Fruit fly (Drosophila melanogaster) whole organism, prepupa: Measurements from ENCODE around the gene CG17931.

Experiments used
- Blimp-1 ChIP-seq: fragments of 200-800 bp; sonication (Bioruptor generic); optimal IDR thresholded peaks from 3 replicates; lab custom pipeline; 2017; ENCODE audit warnings: missing biosample characterization, missing genetic modification characterization, mild to moderate bottlenecking, moderate library complexity, missing genetic modification reagents
- CG10631 ChIP-seq: fragments of 200-800 bp; sonication (Bioruptor generic); optimal IDR thresholded peaks from 2 replicates; lab custom pipeline; 2016; ENCODE audit warnings: missing biosample characterization, missing genetic modification characterization
- CG10669 ChIP-seq: fragments of 200-800 bp; sonication (Bioruptor generic); optimal IDR thresholded peaks from 3 replicates; lab custom pipeline; 2018; ENCODE audit warnings: missing biosample characterization, mild to moderate bottlenecking, missing genetic modification characterization, moderate library complexity
- CG11294 ChIP-seq: fragments of 200-800 bp; sonication (Bioruptor generic); IDR thresholded peaks from 2 replicates; pipeline ENCODE4 v1.3.6; 2022; ENCODE audit warnings: missing biosample characterization, missing genetic modification characterization
- CG11762 ChIP-seq: fragments of 200-800 bp; sonication (Bioruptor generic); optimal IDR thresholded peaks from 3 replicates; lab custom pipeline; 2016; ENCODE audit warnings: missing biosample characterization, missing genetic modification characterization; ENCODE audit not compliant: insufficient read depth
- CG11902 ChIP-seq: fragments of 200-800 bp; sonication (Bioruptor generic); optimal IDR thresholded peaks from 3 replicates; lab custom pipeline; 2016; ENCODE audit warnings: missing biosample characterization, missing genetic modification characterization
- CG15336 ChIP-seq: fragments of 200-800 bp; sonication (Bioruptor generic); IDR thresholded peaks from 2 replicates; pipeline ENCODE4 v1.3.6; 2022; ENCODE audit warnings: missing biosample characterization, missing genetic modification characterization
- CG1621 ChIP-seq: fragments of 200-800 bp; sonication (Bioruptor generic); optimal IDR thresholded peaks from 3 replicates; lab custom pipeline; 2018; ENCODE audit warnings: missing biosample characterization, mild to moderate bottlenecking, missing genetic modification characterization
- CG16779 ChIP-seq: fragments of 200-800 bp; sonication (Bioruptor generic); optimal IDR thresholded peaks from 3 replicates; lab custom pipeline; 2017; ENCODE audit warnings: missing biosample characterization, mild to moderate bottlenecking, missing genetic modification characterization
- CG3032 ChIP-seq: fragments of 200-800 bp; optimal IDR thresholded peaks from 2 replicates; lab custom pipeline; 2019; ENCODE audit warnings: missing biosample characterization, mild to moderate bottlenecking, missing genetic modification characterization, moderate library complexity
- CG31627 ChIP-seq: fragments of 200-800 bp; sonication (Bioruptor generic); optimal IDR thresholded peaks from 3 replicates; lab custom pipeline; 2016; ENCODE audit warnings: missing biosample characterization, missing genetic modification characterization
- CG3919 ChIP-seq: fragments of 200-800 bp; sonication (Bioruptor generic); optimal IDR thresholded peaks from 3 replicates; lab custom pipeline; 2016; ENCODE audit warnings: missing biosample characterization, missing genetic modification characterization
- CG4318 ChIP-seq: fragments of 200-800 bp; sonication (Bioruptor generic); optimal IDR thresholded peaks from 3 replicates; lab custom pipeline; 2017; ENCODE audit warnings: missing biosample characterization, mild to moderate bottlenecking, missing genetic modification characterization
- CG6163 ChIP-seq: fragments of 200-800 bp; sonication (Bioruptor generic); IDR thresholded peaks from 3 replicates; pipeline ENCODE4 v1.3.6; 2022; ENCODE audit warnings: missing biosample characterization, missing genetic modification characterization
- CG6276 ChIP-seq: fragments of 200-800 bp; sonication (Bioruptor generic); optimal IDR thresholded peaks from 2 replicates; lab custom pipeline; 2017; ENCODE audit warnings: missing biosample characterization, mild to moderate bottlenecking, missing genetic modification characterization
- CG6792 ChIP-seq: fragments of 200-800 bp; sonication (Bioruptor generic); optimal IDR thresholded peaks from 3 replicates; lab custom pipeline; 2016; ENCODE audit warnings: missing biosample characterization, missing genetic modification characterization
- CG6854 ChIP-seq: fragments of 200-800 bp; sonication (Bioruptor generic); optimal IDR thresholded peaks from 2 replicates; lab custom pipeline; 2017; ENCODE audit warnings: missing biosample characterization, mild to moderate bottlenecking, missing genetic modification characterization
- CG7368 ChIP-seq: fragments of 200-800 bp; sonication (Bioruptor generic); optimal IDR thresholded peaks from 3 replicates; lab custom pipeline; 2016; ENCODE audit warnings: missing biosample characterization, missing genetic modification characterization
- CG8119 ChIP-seq: fragments of 200-800 bp; sonication (Bioruptor generic); IDR thresholded peaks from 3 replicates; pipeline ENCODE4 v1.3.6; 2022; ENCODE audit warnings: missing biosample characterization, missing genetic modification characterization
- CG9139 ChIP-seq: fragments of 200-800 bp; sonication (Bioruptor generic); optimal IDR thresholded peaks from 3 replicates; lab custom pipeline; 2017; ENCODE audit warnings: missing biosample characterization, mild to moderate bottlenecking, missing genetic modification characterization
- Eip78C ChIP-seq: fragments of 200-800 bp; sonication (Bioruptor generic); peaks from one replicate; lab custom pipeline; 2016; ENCODE audit warnings: missing biosample characterization, missing genetic modification characterization
- Eip93F ChIP-seq: fragments of 200-800 bp; sonication (Bioruptor generic); optimal IDR thresholded peaks from 2 replicates; lab custom pipeline; 2016; ENCODE audit warnings: missing biosample characterization, mild to moderate bottlenecking, missing genetic modification characterization
- Ets21C ChIP-seq: fragments of 200-800 bp; sonication (Bioruptor generic); optimal IDR thresholded peaks from 3 replicates; lab custom pipeline; 2016; ENCODE audit warnings: missing biosample characterization, missing genetic modification characterization
- Ets96B ChIP-seq: fragments of 200-800 bp; optimal IDR thresholded peaks from 2 replicates; lab custom pipeline; 2019; ENCODE audit warnings: missing biosample characterization, mild to moderate bottlenecking, missing genetic modification characterization, moderate library complexity
- Gug ChIP-seq: fragments of 200-800 bp; sonication (Bioruptor generic); IDR thresholded peaks from 2 replicates; pipeline ENCODE4 v1.3.6; 2022; ENCODE audit warnings: missing biosample characterization, missing genetic modification characterization
- Hr38 ChIP-seq: sonication (Bioruptor generic); optimal IDR thresholded peaks from 2 replicates; lab custom pipeline; 2016; ENCODE audit warnings: missing biosample characterization, missing genetic modification characterization
- Hr39 ChIP-seq: fragments of 200-800 bp; sonication (Bioruptor generic); optimal IDR thresholded peaks from 2 replicates; lab custom pipeline; 2016; ENCODE audit warnings: missing biosample characterization, missing genetic modification characterization
- Hr4 ChIP-seq: fragments of 200-800 bp; sonication (Bioruptor generic); optimal IDR thresholded peaks from 3 replicates; lab custom pipeline; 2016; ENCODE audit warnings: missing biosample characterization, missing genetic modification characterization
- Met ChIP-seq: fragments of 200-800 bp; sonication (Bioruptor generic); optimal IDR thresholded peaks from 3 replicates; lab custom pipeline; 2016; ENCODE audit warnings: missing biosample characterization, missing genetic modification characterization
- Smox ChIP-seq: fragments of 200-800 bp; sonication (Bioruptor generic); optimal IDR thresholded peaks from 3 replicates; lab custom pipeline; 2016; ENCODE audit warnings: missing biosample characterization, missing genetic modification characterization
- Sox102F ChIP-seq: fragments of 200-800 bp; sonication (Bioruptor generic); optimal IDR thresholded peaks from 2 replicates; lab custom pipeline; 2016; ENCODE audit warnings: missing biosample characterization, mild to moderate bottlenecking, missing genetic modification characterization
- Sox14 ChIP-seq: fragments of 200-800 bp; sonication (Bioruptor generic); optimal IDR thresholded peaks from 3 replicates; lab custom pipeline; 2016; ENCODE audit warnings: missing biosample characterization, missing genetic modification characterization
- Sox15 ChIP-seq: fragments of 200-800 bp; sonication (Bioruptor generic); optimal IDR thresholded peaks from 3 replicates; lab custom pipeline; 2016; ENCODE audit warnings: missing biosample characterization, missing genetic modification characterization
- achi ChIP-seq: fragments of 200-800 bp; sonication (Bioruptor generic); optimal IDR thresholded peaks from 3 replicates; lab custom pipeline; 2016; ENCODE audit warnings: missing biosample characterization, missing genetic modification characterization
- acj6 ChIP-seq: fragments of 200-800 bp; sonication (Bioruptor generic); optimal IDR thresholded peaks from 3 replicates; lab custom pipeline; 2016; ENCODE audit warnings: missing biosample characterization, missing genetic modification characterization
- dsx ChIP-seq: fragments of 200-800 bp; optimal IDR thresholded peaks from 3 replicates; lab custom pipeline; 2019; ENCODE audit warnings: missing biosample characterization, mild to moderate bottlenecking, missing genetic modification characterization, moderate library complexity; ENCODE audit not compliant: poor library complexity, severe bottlenecking
- eg ChIP-seq: fragments of 200-800 bp; sonication (Bioruptor generic); IDR thresholded peaks from 3 replicates; pipeline ENCODE4 v1.3.6; 2022; ENCODE audit warnings: missing biosample characterization, missing genetic modification characterization
- esn ChIP-seq: fragments of 200-800 bp; sonication (Bioruptor generic); optimal IDR thresholded peaks from 2 replicates; lab custom pipeline; 2016; ENCODE audit warnings: missing biosample characterization, mild to moderate bottlenecking, missing genetic modification characterization, moderate library complexity
- fd59A ChIP-seq: fragments of 200-800 bp; sonication (Bioruptor generic); optimal IDR thresholded peaks from 2 replicates; lab custom pipeline; 2017; ENCODE audit warnings: missing biosample characterization, mild to moderate bottlenecking, missing genetic modification characterization, missing genetic modification reagents
- fkh ChIP-seq: fragments of 200-800 bp; sonication (Bioruptor generic); optimal IDR thresholded peaks from 3 replicates; lab custom pipeline; 2017; ENCODE audit warnings: missing biosample characterization, mild to moderate bottlenecking, missing genetic modification characterization, moderate library complexity
- net ChIP-seq: fragments of 200-800 bp; sonication (Bioruptor generic); optimal IDR thresholded peaks from 3 replicates; lab custom pipeline; 2016; ENCODE audit warnings: missing biosample characterization, missing genetic modification characterization
- pdm3 ChIP-seq: fragments of 200-800 bp; sonication (Bioruptor generic); optimal IDR thresholded peaks from 3 replicates; lab custom pipeline; 2016; ENCODE audit warnings: missing biosample characterization, missing genetic modification characterization
- salr ChIP-seq, 2 experiments: fragments of 200-800 bp; sonication (Bioruptor generic); optimal IDR thresholded peaks; 3 replicates each; lab custom pipeline; 2016 to 2018; ENCODE audit warnings: missing biosample characterization in 2 of 2, missing genetic modification characterization in 2 of 2, mild to moderate bottlenecking in 1 of 2
- spab ChIP-seq: fragments of 200-800 bp; sonication (Bioruptor generic); optimal IDR thresholded peaks from 2 replicates; lab custom pipeline; 2017; ENCODE audit warnings: missing biosample characterization, mild to moderate bottlenecking, missing genetic modification characterization, missing genetic modification reagents
- ss ChIP-seq, 2 experiments: fragments of 200-800 bp; sonication (Bioruptor generic); optimal IDR thresholded peaks; 2 replicates in 1 of 2; 3 replicates in 1 of 2; lab custom pipeline; 2017 to 2018; ENCODE audit warnings: mild to moderate bottlenecking in 2 of 2, missing biosample characterization in 2 of 2, missing genetic modification characterization in 2 of 2, moderate library complexity in 1 of 2
- topi ChIP-seq: fragments of 200-800 bp; sonication (Bioruptor generic); optimal IDR thresholded peaks from 3 replicates; lab custom pipeline; 2016; ENCODE audit warnings: missing biosample characterization, missing genetic modification characterization
- vri ChIP-seq: fragments of 200-800 bp; sonication (Bioruptor generic); optimal IDR thresholded peaks from 3 replicates; lab custom pipeline; 2016; ENCODE audit warnings: missing biosample characterization, mild to moderate bottlenecking, missing genetic modification characterization

Gene CG17931

dm6 chr3R:16341817-16342374 lies 17.4 kb downstream of the CG17931 start, which contains the start of the genes SF2 and pad (continued):
- peak; percentile 59 for TF ChIP-seq Ets96B
- peak; percentile 84 for TF ChIP-seq Sox14 (GFP tag; lab: Kevin White, UChicago)
- TF ChIP-seq achi: no peak
- TF ChIP-seq CG6854 (GFP tag; lab: Kevin White, UChicago): peak; percentile 48
- peak; percentile 76 for TF ChIP-seq CG3032 (tag; lab: Kevin White, UChicago)
- TF ChIP-seq Blimp-1 (GFP tag; lab: Kevin White, UChicago): no peak
- peak; percentile 69 for TF ChIP-seq CG11902 (GFP tag; lab: Kevin White, UChicago)
- no peak for TF ChIP-seq CG6276 (GFP tag; lab: Kevin White, UChicago)
- peak; percentile 37; the same call in 1 of the 3 replicates for TF ChIP-seq CG6163
- peak; percentile 85 for TF ChIP-seq Hr39
- TF ChIP-seq Ets21C (GFP tag; lab: Kevin White, UChicago): peak; percentile 80
- no peak for TF ChIP-seq pdm3 (GFP tag; lab: Kevin White, UChicago)
- TF ChIP-seq CG1621 (tag; lab: Kevin White, UChicago): peak; percentile 26
- peak; percentile 76 for TF ChIP-seq CG3919 (GFP tag; lab: Kevin White, UChicago)
- no peak for TF ChIP-seq Smox (GFP tag; lab: Kevin White, UChicago)
- TF ChIP-seq esn (GFP tag; lab: Kevin White, UChicago): peak; percentile 87
- TF ChIP-seq CG7368 (GFP tag; lab: Kevin White, UChicago): peak; percentile 51
- TF ChIP-seq spab: no peak
- TF ChIP-seq vri: peak; percentile 64
- TF ChIP-seq fkh (GFP tag; lab: Kevin White, UChicago): peak; percentile 95
- TF ChIP-seq acj6 (GFP tag; lab: Kevin White, UChicago): peak; percentile 77
- TF ChIP-seq Sox102F (GFP tag; lab: Kevin White, UChicago): no peak
- peak in 1 of 2 experiments; percentile 4 for TF ChIP-seq salr (GFP tag; optimal IDR thresholded peaks at IDR 0.05; lab: Kevin White, UChicago)
- TF ChIP-seq CG4318 (GFP tag; lab: Kevin White, UChicago): no peak
- TF ChIP-seq CG11762 (GFP tag; lab: Kevin White, UChicago): peak; percentile 60
- no peak for TF ChIP-seq Met (GFP tag; lab: Kevin White, UChicago)
- TF ChIP-seq Eip93F (GFP tag; lab: Kevin White, UChicago): peak; percentile 67
- TF ChIP-seq CG11294: no peak; the same call in 1 of the 2 replicates
- TF ChIP-seq CG16779: no peak
- peak; percentile 73 for TF ChIP-seq topi (GFP tag; lab: Kevin White, UChicago)
- peak; percentile 31 for TF ChIP-seq net (GFP tag; lab: Kevin White, UChicago)
- no peak for TF ChIP-seq CG15336 (GFP tag; lab: Robert Waterston, UW)
- TF ChIP-seq CG9139 (GFP tag; lab: Kevin White, UChicago): peak; percentile 33
- peak in 1 of 2 experiments; percentile 75 for TF ChIP-seq ss (GFP tag; optimal IDR thresholded peaks at IDR 0.05; lab: Kevin White, UChicago)
- peak; percentile 56 for TF ChIP-seq CG10669
- TF ChIP-seq, all 60 proteins: peak for 43

DNA sequence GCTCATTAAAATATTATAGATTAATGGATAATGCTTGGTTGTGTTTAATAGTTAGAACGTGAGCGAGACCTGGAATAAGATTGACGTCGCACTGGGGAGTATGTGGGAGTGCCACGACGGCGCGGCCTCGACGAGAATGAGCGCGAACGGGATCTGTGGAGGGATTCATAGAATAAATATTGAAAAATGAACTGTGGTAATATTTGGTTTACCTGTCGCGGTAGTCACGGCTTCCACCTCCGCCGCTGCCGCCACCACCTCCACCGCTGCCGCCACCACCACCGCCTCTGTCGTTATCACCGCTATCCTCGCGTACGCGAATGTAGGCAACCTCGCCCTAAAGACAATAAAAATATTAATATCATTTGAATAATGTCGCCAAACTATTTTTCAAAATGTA lies 18.7 kb downstream of the CG17931 start:
- TF ChIP-seq fd59A (GFP tag; lab: Kevin White, UChicago) (no peak), CG6792 (GFP tag; lab: Kevin White, UChicago) (no peak), CG1621 (tag; lab: Kevin White, UChicago) (peak; percentile 6), CG11294 (0 out of 2 replicates have a peak, but pooled peaks have one; percentile 8), CG6276 (GFP tag; lab: Kevin White, UChicago) (no peak), CG3919 (GFP tag; lab: Kevin White, UChicago) (peak; percentile 2), Sox102F (GFP tag; lab: Kevin White, UChicago) (no peak), CG8119 (GFP tag; lab: Robert Waterston, UW) (no peak), Eip78C (GFP tag; lab: Kevin White, UChicago) (peak; percentile 71), Gug (no peak), CG7368 (GFP tag; lab: Kevin White, UChicago) (no peak), Hr4 (GFP tag; lab: Kevin White, UChicago) (no peak), salr (GFP tag; optimal IDR thresholded peaks at IDR 0.05; lab: Kevin White, UChicago) (no peak), ss (GFP tag; optimal IDR thresholded peaks at IDR 0.05; lab: Kevin White, UChicago) (peak in 1 of 2 experiments; percentile 80), eg (GFP tag; lab: Robert Waterston, UW) (peak; percentile 60; the same call in 2 of the 3 replicates), CG3032 (tag; lab: Kevin White, UChicago) (peak; percentile 10), CG16779 (no peak), CG31627 (GFP tag; lab: Kevin White, UChicago) (no peak), CG9139 (GFP tag; lab: Kevin White, UChicago) (peak; percentile 34), Hr38 (GFP tag; lab: Kevin White, UChicago) (no peak), CG6163 (peak; percentile 53; the same call in 1 of the 3 replicates), Sox14 (GFP tag; lab: Kevin White, UChicago) (no peak), dsx (GFP tag; lab: Kevin White, UChicago) (no peak), CG10631 (no peak), Blimp-1 (GFP tag; lab: Kevin White, UChicago) (no peak), vri (no peak), Sox15 (no peak), Smox (GFP tag; lab: Kevin White, UChicago) (no peak)
